Worm (Caenorhabditis elegans) whole organism, young adult: ENCODE data around the gene npr-11.

ENCODE experiments used
- B0019.2 ChIP-seq: fragments of 200-800 bp; sonication (Bioruptor generic); conservative IDR thresholded peaks from 2 replicates; pipeline ENCODE4 v1.3.6; 2022; ENCODE audit warnings: missing genetic modification reagents, missing genetic modification characterization, missing compliant biosample characterization
- F23B12.7 ChIP-seq: sonication (generic microtip); optimal IDR thresholded peaks from 2 replicates; lab custom pipeline; 2017; ENCODE audit warnings: missing genetic modification characterization, mild to moderate bottlenecking, missing compliant biosample characterization, antibody characterized with exemption, moderate library complexity; ENCODE audit not compliant: insufficient read depth
- F57A8.1 ChIP-seq: fragments of 200-800 bp; sonication (Bioruptor generic); optimal IDR thresholded peaks from 2 replicates; lab custom pipeline; 2018; ENCODE audit warnings: mild to moderate bottlenecking, missing genetic modification characterization, moderate library complexity, missing compliant biosample characterization
- Y53F4B.3 ChIP-seq: fragments of 200-800 bp; sonication (Bioruptor generic); IDR thresholded peaks from 2 replicates; pipeline ENCODE4 v1.3.6; 2022; ENCODE audit warnings: missing genetic modification reagents, missing genetic modification characterization, missing compliant biosample characterization
- akir-1 ChIP-seq: fragments of 200-800 bp; sonication (Bioruptor generic); optimal IDR thresholded peaks from 2 replicates; lab custom pipeline; 2018; ENCODE audit warnings: mild to moderate bottlenecking, missing genetic modification characterization, moderate library complexity, missing compliant biosample characterization
- aptf-3 ChIP-seq: fragments of 200-800 bp; sonication (Bioruptor generic); IDR thresholded peaks from 2 replicates; pipeline ENCODE4 v1.3.6; 2022; ENCODE audit warnings: missing genetic modification characterization, missing compliant biosample characterization
- atf-7 ChIP-seq: sonication (generic microtip); optimal IDR thresholded peaks from 2 replicates; lab custom pipeline; 2017; ENCODE audit warnings: mild to moderate bottlenecking, missing genetic modification characterization, missing compliant biosample characterization
- athp-1 ChIP-seq: sonication (generic microtip); optimal IDR thresholded peaks from 2 replicates; lab custom pipeline; 2017; ENCODE audit warnings: mild to moderate bottlenecking, missing genetic modification characterization, missing compliant biosample characterization
- ceh-100 ChIP-seq: fragments of 200-800 bp; sonication (Bioruptor generic); IDR thresholded peaks from 2 replicates; pipeline ENCODE4 v1.3.6; 2022; ENCODE audit warnings: missing genetic modification reagents, missing genetic modification characterization, missing compliant biosample characterization
- ceh-58 ChIP-seq: fragments of 200-800 bp; sonication (Bioruptor generic); IDR thresholded peaks from 2 replicates; pipeline ENCODE4 v1.3.6; 2022; ENCODE audit warnings: missing genetic modification characterization, missing compliant biosample characterization
- die-1 ChIP-seq: sonication (generic microtip); optimal IDR thresholded peaks from 2 replicates; lab custom pipeline; 2016; ENCODE audit warnings: missing genotype, mild to moderate bottlenecking, missing genetic modification characterization, missing compliant biosample characterization
- dox-1 ChIP-seq: fragments of 200-800 bp; sonication (Bioruptor generic); IDR thresholded peaks from 2 replicates; pipeline ENCODE4 v1.3.6; 2022; ENCODE audit warnings: missing genetic modification reagents, missing genetic modification characterization, missing compliant biosample characterization
- egl-44 ChIP-seq: fragments of 200-800 bp; sonication (Bioruptor generic); IDR thresholded peaks from 2 replicates; pipeline ENCODE4 v1.3.6; 2022; ENCODE audit warnings: missing genetic modification reagents, missing genetic modification characterization, missing compliant biosample characterization
- egrh-3 ChIP-seq: fragments of 200-800 bp; sonication (Bioruptor generic); IDR thresholded peaks from 2 replicates; pipeline ENCODE4 v1.3.6; 2022; ENCODE audit warnings: missing genetic modification reagents, missing genetic modification characterization, missing compliant biosample characterization
- hlh-12 ChIP-seq: sonication (generic microtip); optimal IDR thresholded peaks from 2 replicates; lab custom pipeline; 2016; ENCODE audit warnings: missing genetic modification characterization, missing compliant biosample characterization
- hmg-20 ChIP-seq: fragments of 200-800 bp; sonication (Bioruptor generic); IDR thresholded peaks from 2 replicates; pipeline ENCODE4 v1.3.6; 2022; ENCODE audit warnings: missing genetic modification reagents, missing genetic modification characterization, missing compliant biosample characterization
- hsf-1 ChIP-seq: fragments of 200-800 bp; sonication (Bioruptor generic); IDR thresholded peaks from 2 replicates; pipeline ENCODE4 v1.3.6; 2022; ENCODE audit warnings: missing genetic modification reagents, missing genetic modification characterization, missing compliant biosample characterization
- lag-1 ChIP-seq: fragments of 200-800 bp; sonication (Bioruptor generic); IDR thresholded peaks from 2 replicates; pipeline ENCODE4 v1.3.6; 2022; ENCODE audit warnings: missing genetic modification reagents, missing genetic modification characterization, missing compliant biosample characterization
- lin-26 ChIP-seq: fragments of 200-800 bp; sonication (Bioruptor generic); IDR thresholded peaks from 2 replicates; pipeline ENCODE4 v1.3.6; 2022; ENCODE audit warnings: missing genetic modification reagents, missing genetic modification characterization, missing compliant biosample characterization
- lin-40 ChIP-seq: sonication (generic microtip); optimal IDR thresholded peaks from 2 replicates; lab custom pipeline; 2016; ENCODE audit warnings: missing genetic modification characterization, mild to moderate bottlenecking, missing compliant biosample characterization, missing genotype, missing genetic modification reagents
- madf-3 ChIP-seq: fragments of 200-800 bp; sonication (Bioruptor generic); IDR thresholded peaks from 2 replicates; pipeline ENCODE4 v1.3.6; 2022; ENCODE audit warnings: missing genetic modification reagents, missing genetic modification characterization, missing compliant biosample characterization
- mcd-1 ChIP-seq: fragments of 200-800 bp; sonication (Bioruptor generic); IDR thresholded peaks from 2 replicates; pipeline ENCODE4 v1.3.6; 2022; ENCODE audit warnings: missing genetic modification reagents, missing genetic modification characterization, missing compliant biosample characterization
- mxl-1 ChIP-seq: sonication (generic microtip); optimal IDR thresholded peaks from 2 replicates; lab custom pipeline; 2016; ENCODE audit warnings: missing genetic modification characterization, missing compliant biosample characterization
- nfya-1 ChIP-seq: sonication (generic microtip); optimal IDR thresholded peaks from 2 replicates; lab custom pipeline; 2017; ENCODE audit warnings: antibody characterized with exemption, missing compliant biosample characterization, missing genetic modification characterization, borderline replicate concordance; ENCODE audit not compliant: insufficient read depth
- nfya-2 ChIP-seq: fragments of 200-800 bp; sonication (Bioruptor generic); IDR thresholded peaks from 2 replicates; pipeline ENCODE4 v1.3.6; 2022; ENCODE audit warnings: missing genetic modification reagents, missing genetic modification characterization, missing compliant biosample characterization
- nhr-120 ChIP-seq: fragments of 200-800 bp; sonication (Bioruptor generic); IDR thresholded peaks from 2 replicates; pipeline ENCODE4 v1.3.6; 2022; ENCODE audit warnings: missing genetic modification characterization, missing compliant biosample characterization
- sea-2 ChIP-seq: fragments of 200-800 bp; sonication (Bioruptor generic); IDR thresholded peaks from 2 replicates; pipeline ENCODE4 v1.3.6; 2022; ENCODE audit warnings: missing genetic modification characterization, missing compliant biosample characterization
- snpc-1.3 ChIP-seq: sonication (generic microtip); optimal IDR thresholded peaks from 2 replicates; lab custom pipeline; 2017; ENCODE audit warnings: missing genetic modification characterization, mild to moderate bottlenecking, missing compliant biosample characterization, antibody characterized with exemption, moderate library complexity, missing genotype, missing genetic modification reagents; ENCODE audit not compliant: insufficient read depth
- snpc-3.4 ChIP-seq: sonication (generic microtip); optimal IDR thresholded peaks from 2 replicates; lab custom pipeline; 2017; ENCODE audit warnings: missing genetic modification characterization, mild to moderate bottlenecking, missing compliant biosample characterization, antibody characterized with exemption, moderate library complexity, missing genotype, missing genetic modification reagents
- somi-1 ChIP-seq: fragments of 200-800 bp; sonication (Bioruptor generic); optimal IDR thresholded peaks from 2 replicates; lab custom pipeline; 2018; ENCODE audit warnings: mild to moderate bottlenecking, missing genetic modification characterization, missing compliant biosample characterization
- sptf-2 ChIP-seq: fragments of 200-800 bp; sonication (Bioruptor generic); optimal IDR thresholded peaks from 2 replicates; lab custom pipeline; 2018; ENCODE audit warnings: mild to moderate bottlenecking, missing genetic modification characterization, missing compliant biosample characterization
- tlf-1 ChIP-seq: fragments of 200-800 bp; sonication (Bioruptor generic); optimal IDR thresholded peaks from 2 replicates; lab custom pipeline; 2018; ENCODE audit warnings: mild to moderate bottlenecking, missing genetic modification characterization, missing compliant biosample characterization
- unc-62 ChIP-seq: fragments of 150-350 bp; optimal IDR thresholded peaks from 2 replicates; lab custom pipeline; 2014; ENCODE audit warnings: missing biosample characterization, missing genetic modification reagents, missing genetic modification characterization
- zfh-2 ChIP-seq: fragments of 200-800 bp; sonication (Bioruptor generic); conservative IDR thresholded peaks from 2 replicates; pipeline ENCODE4 v1.3.6; 2022; ENCODE audit warnings: missing genetic modification reagents, missing genetic modification characterization, missing compliant biosample characterization
- ztf-18 ChIP-seq: sonication (generic microtip); optimal IDR thresholded peaks from 2 replicates; lab custom pipeline; 2016; ENCODE audit warnings: missing genotype, mild to moderate bottlenecking, missing genetic modification characterization, missing compliant biosample characterization
- ztf-26 ChIP-seq: sonication (generic microtip); optimal IDR thresholded peaks from 2 replicates; lab custom pipeline; 2017; ENCODE audit warnings: missing genetic modification characterization, missing compliant biosample characterization
- ztf-28 ChIP-seq: fragments of 200-800 bp; sonication (Bioruptor generic); IDR thresholded peaks from 2 replicates; pipeline ENCODE4 v1.3.6; 2022; ENCODE audit warnings: missing genetic modification reagents, missing genetic modification characterization, missing compliant biosample characterization

The npr-11 gene

DNA sequence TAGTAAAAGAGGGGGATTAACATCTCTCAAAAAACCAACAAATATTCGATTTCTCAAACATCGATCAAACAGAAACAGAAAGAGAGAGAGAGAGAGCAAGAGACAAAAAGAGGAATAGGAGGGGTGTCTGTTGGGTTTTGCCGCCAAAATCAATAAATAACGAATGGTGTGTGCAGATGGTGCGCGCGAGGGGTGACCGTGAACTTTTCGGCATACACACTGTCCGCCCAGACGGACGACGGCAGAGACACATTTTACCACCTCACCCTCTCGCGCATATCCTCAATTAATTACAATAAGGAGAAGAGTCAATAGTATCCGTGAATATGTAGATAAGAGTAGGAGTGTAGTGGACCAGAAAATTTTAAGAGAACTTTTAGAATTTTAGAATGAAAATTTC is 33.1 kb downstream of the npr-11 start:
- TF ChIP-seq nhr-120 (no peak), lin-40 (tag; lab: Kevin White, UChicago) (no peak), unc-62 (GFP tag; lab: Kevin White, UChicago) (no peak), nfya-1 (tag; lab: Kevin White, UChicago) (no peak), ztf-26 (tag; lab: Kevin White, UChicago) (no peak), snpc-3.4 (tag; lab: Kevin White, UChicago) (no peak), athp-1 (tag; lab: Kevin White, UChicago) (no peak), nfya-2 (GFP tag; lab: Robert Waterston, UW) (no peak), tlf-1 (GFP tag; lab: Kevin White, UChicago) (no peak), Y53F4B.3 (no peak), ztf-28 (GFP tag; lab: Robert Waterston, UW) (no peak), aptf-3 (GFP tag; lab: Robert Waterston, UW) (no peak), lin-26 (GFP tag; lab: Robert Waterston, UW) (no peak), dox-1 (GFP tag; lab: Robert Waterston, UW) (no peak), egl-44 (no peak), lag-1 (GFP tag; lab: Robert Waterston, UW) (no peak), hmg-20 (GFP tag; lab: Robert Waterston, UW) (no peak)

DNA sequence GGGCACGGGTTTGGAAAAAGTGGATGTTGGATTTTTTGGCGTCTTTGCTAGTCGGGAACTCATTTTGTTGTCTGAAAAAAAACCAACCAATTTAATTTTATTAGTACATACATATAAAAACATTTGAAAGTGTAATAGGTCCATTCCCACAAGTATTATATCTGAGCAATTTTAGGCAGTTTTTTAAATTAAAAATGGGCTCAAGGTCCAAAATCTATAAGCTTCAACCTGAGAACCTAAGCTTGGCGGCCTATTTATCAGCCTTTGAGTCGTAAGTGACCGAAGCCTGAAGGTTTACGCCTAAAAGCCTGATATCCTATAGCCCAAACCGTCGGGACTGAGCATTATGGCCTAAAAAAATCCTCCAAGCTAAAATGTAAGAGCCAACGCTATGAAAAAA is 37.0 kb downstream of the npr-11 start:
- no peak for TF ChIP-seq zfh-2 (GFP tag; lab: Robert Waterston, UW)

DNA sequence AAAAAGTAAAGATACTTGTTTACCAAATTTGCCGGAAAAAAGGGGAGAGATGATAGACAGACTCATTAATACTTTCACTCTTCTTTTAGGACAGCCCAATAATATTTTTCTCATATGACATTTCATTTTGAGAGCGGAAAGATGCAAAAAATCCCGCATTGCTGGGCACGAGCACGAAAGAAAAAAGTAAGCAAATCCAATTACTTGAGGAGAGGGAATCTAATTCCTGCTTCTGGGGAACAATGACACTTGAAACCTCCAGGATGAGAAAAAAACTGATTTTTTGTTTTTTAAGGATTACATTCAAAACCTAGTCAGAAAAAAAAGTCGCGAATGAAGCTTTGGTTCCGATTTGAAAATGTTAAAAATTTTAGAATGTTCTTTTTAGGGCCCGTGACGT is 38.6 kb downstream of the npr-11 start:
- TF ChIP-seq ceh-100 (GFP tag; lab: Robert Waterston, UW) (no peak), lag-1 (GFP tag; lab: Robert Waterston, UW) (no peak), mcd-1 (GFP tag; lab: Robert Waterston, UW) (no peak), sea-2 (GFP tag; lab: Robert Waterston, UW) (no peak), ceh-58 (GFP tag; lab: Robert Waterston, UW) (no peak), nfya-2 (GFP tag; lab: Robert Waterston, UW) (no peak), akir-1 (no peak), athp-1 (tag; lab: Kevin White, UChicago) (no peak), B0019.2 (no peak), nhr-120 (no peak), die-1 (tag; lab: Kevin White, UChicago) (no peak), somi-1 (GFP tag; lab: Kevin White, UChicago) (no peak), snpc-1.3 (tag; lab: Kevin White, UChicago) (no peak)
- TF ChIP-seq, all 124 proteins: peak for 0

DNA sequence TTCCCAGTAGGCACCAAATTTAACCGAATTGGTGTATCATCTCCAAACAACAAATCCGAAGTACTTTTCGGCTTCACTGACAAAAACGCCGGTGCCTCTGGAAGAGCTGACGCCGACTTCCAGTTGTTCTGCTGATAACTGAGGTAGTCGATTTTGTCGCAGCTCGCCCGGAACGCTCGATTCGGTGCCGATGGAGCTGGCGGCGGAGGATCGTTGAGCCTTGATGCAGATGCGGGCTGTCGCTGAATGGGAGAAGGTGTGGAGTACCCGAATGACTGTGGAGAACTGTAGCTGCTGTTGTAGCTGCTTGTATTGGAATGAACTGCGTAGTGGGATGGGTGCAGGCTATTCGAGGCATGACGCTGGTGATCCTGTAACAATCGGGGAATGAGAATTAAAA is 42.3 kb downstream of the npr-11 start:
- TF ChIP-seq ztf-26 (tag; lab: Kevin White, UChicago): no peak
- no peak for TF ChIP-seq mxl-1 (tag; lab: Kevin White, UChicago)
- no peak for TF ChIP-seq F57A8.1 (GFP tag; lab: Kevin White, UChicago)
- TF ChIP-seq zfh-2 (GFP tag; lab: Robert Waterston, UW): peak; percentile 81
- TF ChIP-seq egrh-3 (GFP tag; lab: Robert Waterston, UW): peak; percentile 34; the same call in 1 of the 2 replicates
- TF ChIP-seq madf-3 (GFP tag; lab: Robert Waterston, UW): peak; percentile 14; the same call in 1 of the 2 replicates

- TF ChIP-seq hlh-12 (tag; lab: Kevin White, UChicago) (no peak), B0019.2 (no peak), atf-7 (tag; lab: Kevin White, UChicago) (no peak), F23B12.7 (tag; lab: Kevin White, UChicago) (no peak), hsf-1 (no peak), ztf-18 (tag; lab: Kevin White, UChicago) (no peak), sptf-2 (GFP tag; lab: Kevin White, UChicago) (no peak)
Observed at ce11 chrX:1209096-1209495, 46.4 kb downstream of the npr-11 start, which contains the start of gene C46H3.1. C46H3.1 (plus strand) TSS chrX:1209396.
